Worm (Caenorhabditis elegans): ENCODE results near the gene slmp-1.

Gene slmp-1

ce11 chrIV:3211929-3212328 lies 1.6 kb upstream of the slmp-1 start (continued):
- 0 out of 2 replicates have a peak, but pooled peaks have one; percentile 22 for TF ChIP-seq Y67H2A.10 (GFP tag; conservative IDR thresholded peaks at IDR 0.05)
- peak; percentile 38 for TF ChIP-seq tlf-1 (GFP tag; optimal IDR thresholded peaks at IDR 0.05)
- TF ChIP-seq C06A6.2 (GFP tag; conservative IDR thresholded peaks at IDR 0.05) = no peak
- TF ChIP-seq sea-2 (GFP tag; IDR thresholded peaks at IDR 0.05) = no peak
- TF ChIP-seq B0019.2 (GFP tag; conservative IDR thresholded peaks at IDR 0.05) = peak; percentile 76; the same call in 1 of the 2 replicates
- TF ChIP-seq F49E8.2 (tag; optimal IDR thresholded peaks at IDR 0.05; ENCODE audit: insufficient read depth) = peak; percentile 49
- peak; percentile 96 for TF ChIP-seq lsl-1 (GFP tag; optimal IDR thresholded peaks at IDR 0.05)
- TF ChIP-seq F57C9.4 (tag; optimal IDR thresholded peaks at IDR 0.05) = no peak
- peak; percentile 54 for TF ChIP-seq rcor-1 (GFP tag; IDR thresholded peaks at IDR 0.05)
- TF ChIP-seq egrh-3 (GFP tag; IDR thresholded peaks at IDR 0.05) = peak; percentile 20; the same call in 1 of the 2 replicates
- peak; percentile 99 for TF ChIP-seq madf-8 (GFP tag; conservative IDR thresholded peaks at IDR 0.05)
- peak; percentile 88 for TF ChIP-seq madf-3 (GFP tag; IDR thresholded peaks at IDR 0.05)
- peak; percentile 82 for TF ChIP-seq Y79H2A.3 (GFP tag; conservative IDR thresholded peaks at IDR 0.05)
- peak; percentile 86 for TF ChIP-seq Y95B8A.8 (GFP tag; IDR thresholded peaks at IDR 0.05)
- TF ChIP-seq mcd-1 (GFP tag; IDR thresholded peaks at IDR 0.05) = peak; percentile 64
- peak; percentile 78 for TF ChIP-seq dox-1 (GFP tag; IDR thresholded peaks at IDR 0.05)
- TF ChIP-seq ekl-4 (GFP tag; IDR thresholded peaks at IDR 0.05) = peak; percentile 37; the same call in 1 of the 2 replicates
- no peak for TF ChIP-seq ets-4 (GFP tag; optimal IDR thresholded peaks at IDR 0.05)
- TF ChIP-seq lin-35 (GFP tag; optimal IDR thresholded peaks at IDR 0.05) = peak in 1 of 3 experiments; percentile 68
- TF ChIP-seq tbp1 (GFP tag; optimal IDR thresholded peaks at IDR 0.05) = peak; percentile 18
- no peak for TF ChIP-seq pbrm-1 (GFP tag; IDR thresholded peaks at IDR 0.05)
- no peak for TF ChIP-seq egl-44 (GFP tag; IDR thresholded peaks at IDR 0.05)
- TF ChIP-seq nfyb-1 (GFP tag; IDR thresholded peaks at IDR 0.05) = no peak
- peak; percentile 57; the same call in 1 of the 2 replicates for TF ChIP-seq Y53G8AR.9 (GFP tag; conservative IDR thresholded peaks at IDR 0.05)
- TF ChIP-seq snpc-3.4 (tag; optimal IDR thresholded peaks at IDR 0.05) = peak; percentile 87
- TF ChIP-seq lin-26 (GFP tag; IDR thresholded peaks at IDR 0.05) = 0 out of 2 replicates have a peak, but pooled peaks have one; percentile 14
- no peak for TF ChIP-seq cebp-2 (GFP tag; IDR thresholded peaks at IDR 0.05)
- peak; percentile 85 for TF ChIP-seq F33H1.4 (GFP tag; IDR thresholded peaks at IDR 0.05)
- TF ChIP-seq Y53F4B.3 (GFP tag; IDR thresholded peaks at IDR 0.05) = no peak
- TF ChIP-seq ZK185.1 (tag; optimal IDR thresholded peaks at IDR 0.05; ENCODE audit: poor library complexity, severe bottlenecking) = no peak
- TF ChIP-seq ceh-79 (tag; optimal IDR thresholded peaks at IDR 0.05) = no peak

DNA sequence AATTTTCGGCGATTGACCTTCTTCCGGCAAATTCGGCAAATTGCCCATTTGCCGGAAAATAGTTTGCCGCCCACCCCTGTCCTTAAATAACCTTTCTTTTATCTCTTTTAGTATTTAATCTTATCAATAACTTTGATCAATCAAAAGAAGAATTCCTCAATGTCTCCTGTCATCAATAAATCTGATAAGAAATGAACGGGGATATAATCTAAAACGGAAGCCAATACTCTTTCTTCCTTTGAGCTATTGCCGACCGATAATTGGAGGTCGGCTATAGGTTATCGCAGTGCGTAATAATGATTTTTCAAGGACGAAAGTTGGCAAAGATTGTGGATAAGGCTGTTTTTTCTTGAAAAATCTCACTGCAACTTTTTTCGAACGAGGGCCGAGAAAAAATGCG lies 7.6 kb downstream of the slmp-1 start:
- TF ChIP-seq unc-62 (GFP tag; optimal IDR thresholded peaks at IDR 0.05) = peak; percentile 27
- TF ChIP-seq ztf-22 (GFP tag; optimal IDR thresholded peaks at IDR 0.05) = no peak
- TF ChIP-seq egl-18 (GFP tag; IDR thresholded peaks at IDR 0.05) = no peak
- TF ChIP-seq K12H6.12 (tag; optimal IDR thresholded peaks at IDR 0.05) = no peak

DNA sequence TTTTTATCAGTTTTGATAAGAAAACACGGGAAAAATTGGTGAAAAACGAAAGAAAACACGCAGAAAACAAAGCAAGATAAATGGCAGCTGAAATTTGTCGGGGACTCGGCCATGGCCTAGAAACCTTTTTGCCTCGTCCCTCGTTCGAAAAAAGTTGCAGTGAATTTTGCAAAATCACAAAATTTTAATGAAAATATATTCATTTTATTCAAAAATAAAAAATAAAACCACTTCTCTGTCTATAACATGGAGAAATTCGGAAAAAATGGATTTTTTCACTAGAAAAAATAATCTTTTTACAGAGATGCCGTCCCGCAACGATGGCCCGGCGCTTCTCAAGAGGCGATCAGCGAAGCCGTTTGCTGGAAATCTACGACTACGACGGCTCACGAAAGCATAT lies 8.6 kb downstream of the slmp-1 start, which contains the start of gene Y67D8A.2:
TSS of gene Y67D8A.2 (plus strand) at position 301 of the 400 bp plus-strand sequence.
- TF ChIP-seq Y56A3A.18 (GFP tag; IDR thresholded peaks at IDR 0.05) (no peak), ceh-79 (tag; optimal IDR thresholded peaks at IDR 0.05) (no peak), dpl-1 (GFP tag; optimal IDR thresholded peaks at IDR 0.05) (no peak), ceh-100 (GFP tag; IDR thresholded peaks at IDR 0.05) (no peak), rec-8 (tag; optimal IDR thresholded peaks at IDR 0.05) (no peak), repo-1 (tag; optimal IDR thresholded peaks at IDR 0.05) (no peak), aptf-2 (GFP tag; conservative IDR thresholded peaks at IDR 0.05) (no peak), xnd-1 (tag; optimal IDR thresholded peaks at IDR 0.05) (no peak), hmg-1.2 (GFP tag; IDR thresholded peaks at IDR 0.05) (no peak), ztf-28 (GFP tag; IDR thresholded peaks at IDR 0.05) (no peak), pbrm-1 (GFP tag; IDR thresholded peaks at IDR 0.05) (no peak), ztf-18 (tag; optimal IDR thresholded peaks at IDR 0.05) (no peak)
